Fruit fly (Drosophila melanogaster) whole organism, pupa: Measurements from ENCODE around the gene CG5162.

Source experiments
- CG10348 ChIP-seq: fragments of 200-800 bp; sonication (Bioruptor generic); IDR thresholded peaks from 2 replicates; pipeline ENCODE4 v1.3.6; 2022; ENCODE audit warnings: missing biosample characterization, missing genetic modification characterization
- CG12605 ChIP-seq: fragments of 200-800 bp; sonication (Bioruptor generic); IDR thresholded peaks from 2 replicates; pipeline ENCODE4 v1.3.6; 2022; ENCODE audit warnings: missing biosample characterization, missing genetic modification characterization
- CG13204 ChIP-seq: fragments of 200-800 bp; sonication (Bioruptor generic); optimal IDR thresholded peaks from 2 replicates; lab custom pipeline; 2018; ENCODE audit warnings: missing biosample characterization, mild to moderate bottlenecking, missing genetic modification characterization, moderate library complexity
- CG14655 ChIP-seq: fragments of 200-800 bp; sonication (Bioruptor generic); optimal IDR thresholded peaks from 3 replicates; lab custom pipeline; 2017; ENCODE audit warnings: mild to moderate bottlenecking, missing biosample characterization, missing genetic modification reagents, missing genetic modification characterization
- CG15710 ChIP-seq: fragments of 200-800 bp; sonication (Bioruptor generic); optimal IDR thresholded peaks from 2 replicates; lab custom pipeline; 2018; ENCODE audit warnings: missing biosample characterization, mild to moderate bottlenecking, missing genetic modification characterization, moderate library complexity
- CG17806 ChIP-seq: fragments of 200-800 bp; sonication (Bioruptor generic); optimal IDR thresholded peaks from 2 replicates; lab custom pipeline; 2018; ENCODE audit warnings: missing biosample characterization, mild to moderate bottlenecking, missing genetic modification characterization, moderate library complexity
- CG32121 ChIP-seq: fragments of 200-800 bp; sonication (Bioruptor generic); IDR thresholded peaks from 2 replicates; pipeline ENCODE4 v1.3.6; 2022; ENCODE audit warnings: missing biosample characterization, missing genetic modification characterization
- CG34367 ChIP-seq: fragments of 200-800 bp; sonication (Bioruptor generic); optimal IDR thresholded peaks from 2 replicates; lab custom pipeline; 2018; ENCODE audit warnings: missing biosample characterization, mild to moderate bottlenecking, missing genetic modification characterization
- CG4496 ChIP-seq: fragments of 200-800 bp; sonication (Bioruptor generic); IDR thresholded peaks from 3 replicates; pipeline ENCODE4 v1.3.6; 2022; ENCODE audit warnings: missing biosample characterization, missing genetic modification characterization
- CG8159 ChIP-seq: fragments of 200-800 bp; sonication (Bioruptor generic); optimal IDR thresholded peaks from 3 replicates; lab custom pipeline; 2018; ENCODE audit warnings: missing biosample characterization, mild to moderate bottlenecking, missing genetic modification characterization, moderate library complexity
- CG8301 ChIP-seq: fragments of 200-800 bp; sonication (Bioruptor generic); optimal IDR thresholded peaks from 2 replicates; lab custom pipeline; 2018; ENCODE audit warnings: missing biosample characterization, mild to moderate bottlenecking, missing genetic modification characterization
- CG9948 ChIP-seq: fragments of 200-800 bp; sonication (Bioruptor generic); optimal IDR thresholded peaks from 2 replicates; lab custom pipeline; 2018; ENCODE audit warnings: missing biosample characterization, mild to moderate bottlenecking, missing genetic modification characterization, moderate library complexity
- D1 ChIP-seq: fragments of 200-800 bp; sonication (Bioruptor generic); optimal IDR thresholded peaks from 2 replicates; lab custom pipeline; 2018; ENCODE audit warnings: missing biosample characterization, mild to moderate bottlenecking, missing genetic modification characterization, moderate library complexity
- EcR ChIP-seq: fragments of 200-800 bp; sonication (Bioruptor generic); optimal IDR thresholded peaks from 3 replicates; lab custom pipeline; 2019; ENCODE audit warnings: missing biosample characterization, missing genetic modification characterization, mild to moderate bottlenecking, moderate library complexity, missing genetic modification reagents
- Ets98B ChIP-seq: fragments of 200-800 bp; sonication (Bioruptor generic); IDR thresholded peaks from 2 replicates; pipeline ENCODE4 v1.3.6; 2022; ENCODE audit warnings: missing biosample characterization, missing genetic modification characterization
- Pif1A ChIP-seq: fragments of 200-800 bp; sonication (Bioruptor generic); optimal IDR thresholded peaks from 3 replicates; lab custom pipeline; 2016; ENCODE audit warnings: missing biosample characterization, missing genetic modification characterization
- Pif1B ChIP-seq: fragments of 200-800 bp; sonication (Bioruptor generic); optimal IDR thresholded peaks from 3 replicates; lab custom pipeline; 2016; ENCODE audit warnings: missing biosample characterization, missing genetic modification characterization
- Snoo ChIP-seq: fragments of 200-800 bp; sonication (Bioruptor generic); optimal IDR thresholded peaks from 3 replicates; lab custom pipeline; 2017; ENCODE audit warnings: missing biosample characterization, mild to moderate bottlenecking, missing genetic modification characterization, inconsistent platforms
- fd96Ca ChIP-seq: fragments of 200-800 bp; sonication (Bioruptor generic); IDR thresholded peaks from 3 replicates; pipeline ENCODE4 v1.3.6; 2022; ENCODE audit warnings: missing biosample characterization, missing genetic modification characterization
- gl ChIP-seq: fragments of 200-800 bp; sonication (Bioruptor generic); optimal IDR thresholded peaks from 2 replicates; lab custom pipeline; 2018; ENCODE audit warnings: missing biosample characterization, mild to moderate bottlenecking, missing genetic modification characterization
- rn ChIP-seq: fragments of 200-800 bp; sonication (Bioruptor generic); IDR thresholded peaks from 2 replicates; pipeline ENCODE4 v1.3.6; 2022; ENCODE audit warnings: missing biosample characterization, missing genetic modification characterization

The CG5162 gene

DNA sequence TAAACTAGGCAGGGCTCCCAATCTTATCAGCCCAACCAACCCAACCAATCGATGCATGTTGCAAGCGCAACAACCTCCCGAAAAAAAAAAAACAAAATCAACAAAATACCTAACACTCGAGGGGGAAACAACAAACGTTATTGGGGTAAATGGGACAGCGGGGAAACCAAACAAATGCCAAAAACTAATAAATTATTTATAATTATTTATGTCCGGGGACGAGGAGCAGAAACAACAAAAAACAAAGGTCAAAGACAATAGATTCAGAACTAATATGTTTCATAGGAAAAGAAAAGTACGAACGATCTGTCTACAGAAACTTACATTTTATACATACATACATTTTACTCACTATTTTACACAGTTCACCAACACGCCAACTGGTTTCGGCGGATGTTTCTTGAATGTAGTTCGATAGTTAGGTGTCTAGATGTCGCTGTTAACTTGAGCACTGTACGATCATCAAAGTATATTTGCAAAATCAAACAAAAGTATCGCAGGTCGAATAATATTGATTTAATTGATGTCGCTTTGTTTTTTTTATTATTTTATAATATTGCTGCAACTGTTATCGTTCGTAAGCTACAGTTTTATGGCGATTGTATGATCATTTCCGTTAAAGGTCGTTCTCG is 39.4 kb upstream of the CG5162 start:
- TF ChIP-seq CG4496 (GFP tag; lab: Robert Waterston, UW) = peak; percentile 10; the same call in 1 of the 3 replicates
- TF ChIP-seq CG13204 (GFP tag; lab: Kevin White, UChicago) = no peak
- peak; percentile 45 for TF ChIP-seq EcR
- peak; percentile 20 for TF ChIP-seq D1 (tag; lab: Kevin White, UChicago)

DNA sequence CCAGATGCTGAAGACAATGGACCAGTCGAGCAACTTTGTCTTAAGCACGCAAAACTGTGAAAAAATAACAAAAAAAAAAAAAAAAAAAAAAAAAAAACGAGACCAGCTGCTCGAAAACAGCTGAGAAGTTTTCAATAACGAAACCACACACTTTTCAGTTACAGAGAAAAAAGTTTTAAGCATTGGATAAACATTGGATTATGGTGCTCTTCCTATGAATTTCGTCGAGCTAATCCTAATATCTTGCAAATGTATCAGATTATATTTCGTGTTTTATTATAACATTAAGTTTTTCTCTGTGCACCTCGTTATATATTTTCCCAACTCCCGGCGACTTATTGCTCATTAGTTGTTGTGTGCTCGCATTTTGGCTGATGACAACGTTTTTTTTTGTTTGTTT is 38.6 kb upstream of the CG5162 start:
- TF ChIP-seq rn (GFP tag; lab: Robert Waterston, UW) (no peak), CG32121 (GFP tag; lab: Robert Waterston, UW) (peak; percentile 70), CG34367 (tag; lab: Kevin White, UChicago) (no peak), CG13204 (GFP tag; lab: Kevin White, UChicago) (no peak), CG9948 (tag; lab: Kevin White, UChicago) (no peak), CG8301 (tag; lab: Kevin White, UChicago) (peak; percentile 17), Ets98B (peak; percentile 50; the same call in 1 of the 2 replicates), CG15710 (tag; lab: Kevin White, UChicago) (no peak), D1 (tag; lab: Kevin White, UChicago) (no peak), Pif1A (GFP tag; lab: Kevin White, UChicago) (peak; percentile 51), CG8159 (no peak), Snoo (tag; lab: Kevin White, UChicago) (no peak), CG17806 (tag; lab: Kevin White, UChicago) (no peak), gl (tag; lab: Kevin White, UChicago) (no peak), CG12605 (GFP tag; lab: Robert Waterston, UW) (peak; percentile 16; the same call in 1 of the 2 replicates), CG10348 (GFP tag; lab: Robert Waterston, UW) (no peak), CG14655 (peak; percentile 14), Pif1B (GFP tag; lab: Kevin White, UChicago) (peak; percentile 34), CG4496 (GFP tag; lab: Robert Waterston, UW) (peak; percentile 84), fd96Ca (GFP tag; lab: Robert Waterston, UW) (0 out of 3 replicates have a peak, but pooled peaks have one; percentile 52)

DNA sequence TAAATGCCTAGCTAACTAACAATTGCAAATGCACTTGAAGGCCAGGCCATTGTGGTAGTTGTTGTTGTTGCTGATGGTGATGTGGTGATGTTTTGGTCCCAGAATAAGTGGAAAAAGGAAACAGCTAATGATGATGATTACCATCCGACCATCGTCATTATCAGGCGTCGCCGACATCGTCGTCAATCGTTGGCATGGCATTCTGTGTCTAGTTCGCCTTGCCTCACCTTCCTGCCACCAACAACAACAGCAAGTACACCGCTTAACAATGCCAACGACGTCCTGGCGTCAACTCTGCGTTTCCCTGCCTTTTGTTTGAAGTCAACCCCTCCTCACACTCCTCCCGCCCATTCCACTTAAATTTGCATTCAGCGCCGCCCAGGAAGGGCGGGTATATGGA is 37.5 kb upstream of the CG5162 start:
- TF ChIP-seq EcR = no peak
- no peak for TF ChIP-seq Pif1A (GFP tag; lab: Kevin White, UChicago)
- TF ChIP-seq CG34367 (tag; lab: Kevin White, UChicago) = no peak
- no peak for TF ChIP-seq Snoo (tag; lab: Kevin White, UChicago)
- TF ChIP-seq CG32121 (GFP tag; lab: Robert Waterston, UW) = no peak
- no peak for TF ChIP-seq CG17806 (tag; lab: Kevin White, UChicago)
- TF ChIP-seq CG10348 (GFP tag; lab: Robert Waterston, UW) = no peak
- TF ChIP-seq gl (tag; lab: Kevin White, UChicago) = no peak
- TF ChIP-seq CG12605 (GFP tag; lab: Robert Waterston, UW) = no peak
- no peak for TF ChIP-seq Pif1B (GFP tag; lab: Kevin White, UChicago)
- TF ChIP-seq CG15710 (tag; lab: Kevin White, UChicago) = no peak
- TF ChIP-seq CG14655 = no peak
- TF ChIP-seq, all 21 proteins: peak for 0

dm6 chrX:17178484-17178921 is 36.6 kb upstream of the CG5162 start:
- TF ChIP-seq CG17806 (tag; lab: Kevin White, UChicago) (peak; percentile 98), CG8159 (peak; percentile 98), CG15710 (tag; lab: Kevin White, UChicago) (peak; percentile 87), CG32121 (GFP tag; lab: Robert Waterston, UW) (peak; percentile 100), CG4496 (GFP tag; lab: Robert Waterston, UW) (peak; percentile 99), CG13204 (GFP tag; lab: Kevin White, UChicago) (no peak), Ets98B (peak; percentile 99), gl (tag; lab: Kevin White, UChicago) (peak; percentile 91), Pif1A (GFP tag; lab: Kevin White, UChicago) (peak; percentile 98), CG12605 (GFP tag; lab: Robert Waterston, UW) (peak; percentile 99), CG9948 (tag; lab: Kevin White, UChicago) (peak; percentile 18), CG8301 (tag; lab: Kevin White, UChicago) (peak; percentile 97), CG34367 (tag; lab: Kevin White, UChicago) (no peak), CG10348 (GFP tag; lab: Robert Waterston, UW) (no peak), Snoo (tag; lab: Kevin White, UChicago) (peak; percentile 98), EcR (peak; percentile 76), Pif1B (GFP tag; lab: Kevin White, UChicago) (peak; percentile 98), rn (GFP tag; lab: Robert Waterston, UW) (peak; percentile 98), CG14655 (peak; percentile 98), fd96Ca (GFP tag; lab: Robert Waterston, UW) (peak; percentile 96), D1 (tag; lab: Kevin White, UChicago) (peak; percentile 87)

dm6 chrX:17180523-17180922 is 34.6 kb upstream of the CG5162 start:
- no peak for TF ChIP-seq CG8301 (tag; lab: Kevin White, UChicago)
- no peak for TF ChIP-seq Pif1A (GFP tag; lab: Kevin White, UChicago)
- TF ChIP-seq Snoo (tag; lab: Kevin White, UChicago) = no peak
- TF ChIP-seq CG9948 (tag; lab: Kevin White, UChicago) = no peak
- no peak for TF ChIP-seq D1 (tag; lab: Kevin White, UChicago)
- TF ChIP-seq CG10348 (GFP tag; lab: Robert Waterston, UW) = no peak
- no peak for TF ChIP-seq CG32121 (GFP tag; lab: Robert Waterston, UW)
